Worm (Caenorhabditis elegans): ENCODE data around the gene K02E2.11.

DNA sequence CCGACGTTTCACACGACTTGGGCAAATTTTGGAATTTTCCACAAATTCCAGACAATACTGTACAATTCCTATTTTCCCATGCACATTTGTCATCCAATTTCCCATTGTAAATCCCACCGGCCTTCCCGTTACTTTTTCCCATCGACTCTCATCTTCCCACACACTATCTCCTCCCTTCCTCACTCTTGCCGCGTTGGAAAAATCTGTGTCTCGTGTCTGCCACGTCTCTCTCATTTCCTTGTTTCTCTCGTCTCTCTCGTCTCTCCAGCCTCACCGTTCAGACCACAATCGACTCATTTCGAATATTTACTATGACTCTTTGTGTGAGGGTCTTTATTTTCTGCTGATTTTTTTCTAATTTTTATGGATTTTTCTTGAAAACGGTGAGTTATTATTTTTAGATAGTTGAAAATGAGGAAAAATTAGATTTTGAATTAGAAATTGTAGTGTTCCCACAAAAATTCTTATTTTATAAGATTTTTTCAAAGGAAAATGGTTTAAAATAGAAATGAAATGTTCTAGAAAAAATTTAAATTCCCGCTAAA lies at the start of gene K02E2.11:
- TF ChIP-seq dpl-1 (GFP tag; optimal IDR thresholded peaks at IDR 0.05) (no peak), nfyb-1 (GFP tag; IDR thresholded peaks at IDR 0.05) (no peak), attf-6 (GFP tag; IDR thresholded peaks at IDR 0.05) (no peak), F22D6.2 (tag; optimal IDR thresholded peaks at IDR 0.05) (no peak), ztf-28 (GFP tag; IDR thresholded peaks at IDR 0.05) (no peak), chd-7 (tag; optimal IDR thresholded peaks at IDR 0.05) (no peak), madf-8 (GFP tag; conservative IDR thresholded peaks at IDR 0.05) (no peak), lin-35 (GFP tag; optimal IDR thresholded peaks at IDR 0.05) (no peak), lsl-1 (GFP tag; optimal IDR thresholded peaks at IDR 0.05) (no peak), snpc-4 (GFP tag; optimal IDR thresholded peaks at IDR 0.05) (no peak), snpc-4 (tag; optimal IDR thresholded peaks at IDR 0.05) (no peak), B0035.1 (tag; optimal IDR thresholded peaks at IDR 0.05) (no peak), ama-1 (optimal IDR thresholded peaks at IDR 0.05) (no peak), ama-1 (GFP tag; optimal IDR thresholded peaks at IDR 0.05) (no peak), hlh-26 (GFP tag; conservative IDR thresholded peaks at IDR 0.05) (no peak), snpc-1.3 (tag; optimal IDR thresholded peaks at IDR 0.05; ENCODE audit: insufficient read depth) (no peak)
